Fruit fly (Drosophila melanogaster): Measurements from ENCODE around the gene CG32987.

dm6 chr2L:8863511-8863910, at the start of gene CG32987:
- TF ChIP-seq CG15710 (tag; optimal IDR thresholded peaks at IDR 0.05) (no peak), Pif1B (GFP tag; optimal IDR thresholded peaks at IDR 0.05) (no peak), Ets98B (GFP tag; IDR thresholded peaks at IDR 0.05) (no peak), CG32121 (GFP tag; IDR thresholded peaks at IDR 0.05) (no peak), CG8301 (tag; optimal IDR thresholded peaks at IDR 0.05) (no peak), CG4496 (GFP tag; IDR thresholded peaks at IDR 0.05) (no peak), EcR (GFP tag; optimal IDR thresholded peaks at IDR 0.05) (no peak), gl (tag; optimal IDR thresholded peaks at IDR 0.05) (no peak), CG14655 (GFP tag; optimal IDR thresholded peaks at IDR 0.05) (no peak), D1 (tag; optimal IDR thresholded peaks at IDR 0.05) (no peak), CG12605 (GFP tag; IDR thresholded peaks at IDR 0.05) (no peak)
